Worm (Caenorhabditis elegans) whole organism, L2 larva: Measurements from ENCODE around the gene ergi-2.

Experiments
- R02D3.7 ChIP-seq: fragments of 150-350 bp; optimal IDR thresholded peaks from 2 replicates; lab custom pipeline; 2014; ENCODE audit warnings: missing biosample characterization, missing genetic modification characterization
- ceh-82 ChIP-seq: fragments of 150-350 bp; optimal IDR thresholded peaks from 2 replicates; lab custom pipeline; 2014; ENCODE audit warnings: missing biosample characterization, missing genetic modification characterization
- dmd-4 ChIP-seq: sonication (generic microtip); optimal IDR thresholded peaks from 2 replicates; lab custom pipeline; 2017; ENCODE audit warnings: missing biosample characterization, missing genetic modification characterization
- nhr-77 ChIP-seq: fragments of 150-350 bp; optimal IDR thresholded peaks from 2 replicates; lab custom pipeline; 2014; ENCODE audit warnings: missing biosample characterization, missing genetic modification characterization
- snpc-4 ChIP-seq: fragments of 150-350 bp; optimal IDR thresholded peaks from 2 replicates; lab custom pipeline; 2014; ENCODE audit warnings: missing biosample characterization, missing genetic modification characterization
- unc-39 ChIP-seq: fragments of 150-350 bp; optimal IDR thresholded peaks from 2 replicates; lab custom pipeline; 2014; ENCODE audit warnings: missing biosample characterization, missing genetic modification characterization
- unc-55 ChIP-seq: fragments of 150-350 bp; sonication (generic microtip); optimal IDR thresholded peaks from 3 replicates; lab custom pipeline; 2014; ENCODE audit warnings: missing biosample characterization, missing genetic modification reagents, missing genetic modification characterization
- ztf-1 ChIP-seq: fragments of 200-800 bp; sonication (Bioruptor generic); conservative IDR thresholded peaks from 2 replicates; pipeline ENCODE4 v1.3.6; 2022; ENCODE audit warnings: missing genetic modification characterization, missing compliant biosample characterization

- TF ChIP-seq dmd-4 (tag; lab: Kevin White, UChicago) (no peak), ztf-1 (GFP tag; lab: Robert Waterston, UW) (no peak), unc-39 (tag; lab: Kevin White, UChicago) (no peak), unc-55 (GFP tag; lab: Kevin White, UChicago) (no peak), R02D3.7 (tag; lab: Kevin White, UChicago) (no peak), ceh-82 (tag; lab: Kevin White, UChicago) (no peak), nhr-77 (tag; lab: Kevin White, UChicago) (no peak), snpc-4 (tag; lab: Kevin White, UChicago) (no peak)
Measured at ce11 chrX:14964253-14964652, 42.9 kb downstream of the ergi-2 start, which contains the start of gene rgs-11.
